Worm (Caenorhabditis elegans): ENCODE measurements around the gene enri-2.

The enri-2 gene

DNA sequence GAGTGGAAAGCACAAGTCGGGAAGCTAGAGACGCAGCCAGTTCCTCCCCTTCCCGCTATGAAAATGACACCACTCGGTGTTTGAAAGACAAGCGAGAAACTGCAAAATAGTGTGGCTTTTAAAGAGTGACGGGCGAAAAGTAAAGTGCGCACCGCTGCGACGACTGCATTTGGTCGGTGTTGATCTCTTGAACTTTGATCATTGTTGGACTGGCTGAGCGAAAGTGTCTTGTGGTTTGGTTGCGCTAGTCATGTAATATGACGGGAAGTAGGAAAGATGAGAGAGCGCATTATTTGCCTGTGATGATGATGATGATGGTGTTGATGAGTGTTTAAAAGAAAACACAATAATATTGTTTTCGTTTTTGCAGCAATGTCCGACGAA, 14.6 kb downstream of the enri-2 start (continued):
- TF ChIP-seq nhr-41 (GFP tag; IDR thresholded peaks at IDR 0.05) (peak; percentile 44; the same call in 1 of the 2 replicates), saeg-2 (GFP tag; IDR thresholded peaks at IDR 0.05) (peak; percentile 78; the same call in 1 of the 2 replicates), ama-1 (optimal IDR thresholded peaks at IDR 0.05) (no peak), F26F4.8 (GFP tag; conservative IDR thresholded peaks at IDR 0.05) (no peak), sdz-12 (GFP tag; optimal IDR thresholded peaks at IDR 0.05) (no peak), D1046.2 (GFP tag; IDR thresholded peaks at IDR 0.05) (no peak), mdl-1 (tag; optimal IDR thresholded peaks at IDR 0.05) (peak; percentile 92 to 97), mxl-2 (GFP tag; conservative IDR thresholded peaks at IDR 0.05) (no peak), skn-1 (tag; optimal IDR thresholded peaks at IDR 0.05) (no peak), ceh-28 (tag; optimal IDR thresholded peaks at IDR 0.05) (no peak), lin-13 (GFP tag; optimal IDR thresholded peaks at IDR 0.05) (peak; percentile 59), zip-11 (GFP tag; IDR thresholded peaks at IDR 0.05) (no peak), hlh-30 (tag; optimal IDR thresholded peaks at IDR 0.05; ENCODE audit: insufficient read depth) (peak; percentile 96), zag-1 (tag; optimal IDR thresholded peaks at IDR 0.05) (no peak), Y75B8A.6 (GFP tag; IDR thresholded peaks at IDR 0.05) (no peak), nhr-6 (tag; optimal IDR thresholded peaks at IDR 0.05) (peak; percentile 82), lin-29 (GFP tag; IDR thresholded peaks at IDR 0.05) (no peak)

DNA sequence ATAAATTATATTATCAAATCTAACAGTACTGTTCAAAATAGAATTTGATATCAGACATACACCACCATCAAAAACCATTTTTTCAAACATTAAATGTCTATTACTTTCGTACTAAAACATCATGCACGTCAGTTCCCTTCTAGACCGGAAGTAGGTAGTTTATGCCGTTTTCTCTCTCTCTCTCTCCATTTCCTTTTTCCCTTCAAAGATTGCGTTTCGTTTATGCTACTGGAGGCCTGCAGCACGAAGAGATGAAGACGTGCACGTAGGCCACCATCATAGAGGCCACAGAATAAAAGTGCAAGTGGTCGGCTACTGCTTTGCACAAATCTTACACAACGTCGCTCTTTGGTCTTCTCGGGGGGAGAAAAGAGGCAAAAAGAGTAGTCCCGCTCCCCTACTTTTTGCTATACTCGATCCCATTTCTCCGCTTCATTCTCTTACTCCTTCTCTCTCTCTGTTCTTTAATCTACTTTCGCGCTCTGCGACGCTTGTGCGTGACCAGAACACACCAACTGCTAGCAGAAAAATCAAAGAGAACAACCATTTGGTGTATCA, 15.9 kb downstream of the enri-2 start:
- TF ChIP-seq hmg-1.1 (GFP tag; IDR thresholded peaks at IDR 0.05) (peak; percentile 70; the same call in 1 of the 2 replicates), lir-3 (tag; optimal IDR thresholded peaks at IDR 0.05) (no peak), mep-1 (tag; optimal IDR thresholded peaks at IDR 0.05) (peak; percentile 72), ctbp-1 (GFP tag; IDR thresholded peaks at IDR 0.05) (peak; percentile 86), ama-1 (optimal IDR thresholded peaks at IDR 0.05) (peak; percentile 40), tra-1 (GFP tag; IDR thresholded peaks at IDR 0.05) (peak; percentile 80), nhr-111 (GFP tag; optimal IDR thresholded peaks at IDR 0.05) (no peak), nhr-48 (tag; optimal IDR thresholded peaks at IDR 0.05) (peak; percentile 57), vab-7 (GFP tag; IDR thresholded peaks at IDR 0.05) (no peak), nhr-28 (tag; optimal IDR thresholded peaks at IDR 0.05) (peak; percentile 18), php-3 (GFP tag; IDR thresholded peaks at IDR 0.05) (peak; percentile 82), T26A8.4 (GFP tag; IDR thresholded peaks at IDR 0.05) (no peak), skn-1 (tag; optimal IDR thresholded peaks at IDR 0.05) (no peak), ceh-28 (tag; optimal IDR thresholded peaks at IDR 0.05) (no peak), set-16 (GFP tag; IDR thresholded peaks at IDR 0.05) (peak; percentile 46), lin-39 (tag; optimal IDR thresholded peaks at IDR 0.05) (no peak), F44E2.7 (GFP tag; IDR thresholded peaks at IDR 0.05) (no peak), nhr-41 (GFP tag; IDR thresholded peaks at IDR 0.05) (no peak), F37D6.2 (tag; optimal IDR thresholded peaks at IDR 0.05) (peak; percentile 54), lsy-2 (tag; optimal IDR thresholded peaks at IDR 0.05) (peak; percentile 58 to 70), zfp-2 (tag; optimal IDR thresholded peaks at IDR 0.05) (no peak), rbr-2 (tag; optimal IDR thresholded peaks at IDR 0.05) (peak; percentile 70), ces-1 (GFP tag; optimal IDR thresholded peaks at IDR 0.05) (peak; percentile 42), lin-1 (GFP tag; IDR thresholded peaks at IDR 0.05) (peak; percentile 9; the same call in 1 of the 2 replicates), pha-4 (GFP tag; IDR thresholded peaks at IDR 0.05) (no peak), pha-4 (tag; optimal IDR thresholded peaks at IDR 0.05) (peak; percentile 37), nhr-25 (tag; optimal IDR thresholded peaks at IDR 0.05; ENCODE audit: borderline replicate concordance, insufficient read depth) (peak; percentile 72), pqm-1 (tag; optimal IDR thresholded peaks at IDR 0.05) (peak; percentile 2), hif-1 (tag; optimal IDR thresholded peaks at IDR 0.05) (peak; percentile 49 to 98), nhr-11 (tag; optimal IDR thresholded peaks at IDR 0.05) (peak; percentile 74), daf-16 (GFP tag; optimal IDR thresholded peaks at IDR 0.05) (no peak), daf-16 (tag; optimal IDR thresholded peaks at IDR 0.05) (peak; percentile 53), ceh-82 (tag; optimal IDR thresholded peaks at IDR 0.05) (no peak), ceh-32 (tag; optimal IDR thresholded peaks at IDR 0.05; ENCODE audit: poor library complexity) (peak; percentile 24), jun-1 (tag; optimal IDR thresholded peaks at IDR 0.05) (no peak), hlh-30 (tag; optimal IDR thresholded peaks at IDR 0.05; ENCODE audit: insufficient read depth) (peak; percentile 80), dmd-6 (GFP tag; IDR thresholded peaks at IDR 0.05) (peak; percentile 77; the same call in 1 of the 2 replicates), dpl-1 (GFP tag; optimal IDR thresholded peaks at IDR 0.05) (peak; percentile 10)

Measured in whole organism, L4 larva.